Worm (Caenorhabditis elegans) whole organism, dauer: Measurements from ENCODE around the gene R12C12.10.
"Not testable (repeated sequence)": the region's sequence is repeated elsewhere in the genome, so short reads cannot be mapped to it uniquely, and the experiment has no call there.

Source experiments
- unc-62 ChIP-seq: sonication (generic microtip); optimal IDR thresholded peaks from 2 replicates; lab custom pipeline; 2017; ENCODE audit warnings: missing biosample characterization, missing genetic modification reagents, missing genetic modification characterization

R12C12.10 gene

ce11 chrII:6025647-6026046 lies 17.4 kb downstream of the R12C12.10 start:
- no peak for TF ChIP-seq unc-62 (GFP tag; lab: Kevin White, UChicago)

DNA sequence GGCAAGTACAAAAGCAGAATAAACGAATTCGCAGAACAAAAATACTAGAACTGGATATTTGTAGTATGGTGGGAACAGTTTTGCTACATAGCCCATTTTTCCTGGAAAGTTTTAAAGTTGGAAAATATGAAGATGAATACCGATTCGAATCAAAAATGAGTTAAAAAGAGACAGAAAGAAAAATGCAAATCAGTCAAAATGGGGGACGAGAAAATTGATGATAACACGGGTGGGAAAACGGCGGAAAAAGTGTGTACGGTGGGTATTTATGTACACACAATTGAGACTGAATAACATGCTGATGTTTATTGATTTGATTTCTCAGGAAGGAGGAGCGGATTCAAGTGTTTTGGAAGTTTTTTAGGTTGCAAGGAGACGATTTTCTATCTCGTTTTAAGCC lies 18.2 kb downstream of the R12C12.10 start, which contains the start of gene R12C12.9:
Gene R12C12.9 (minus strand): TSS at position 101 of the 400 bp plus-strand sequence.
- no peak for TF ChIP-seq unc-62 (GFP tag; lab: Kevin White, UChicago)

DNA sequence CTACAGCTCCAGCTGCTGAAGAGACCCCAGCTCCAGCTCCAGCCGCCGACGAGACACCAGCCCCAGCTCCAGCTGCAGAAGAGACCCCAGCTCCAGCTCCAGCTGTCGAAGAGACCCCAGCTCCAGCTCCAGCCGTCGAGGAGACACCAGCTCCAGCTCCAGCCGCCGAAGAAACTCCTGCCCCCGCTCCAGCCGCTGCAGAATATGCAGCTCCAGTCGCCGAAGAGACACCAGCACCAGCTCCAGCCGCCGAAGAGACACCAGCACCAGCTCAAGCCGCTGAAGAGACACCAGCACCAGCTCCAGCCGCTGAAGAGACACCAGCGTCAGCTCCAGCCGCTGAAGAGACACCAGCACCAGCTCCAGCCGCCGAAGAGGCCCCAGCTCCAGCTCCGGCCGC lies 20.5 kb downstream of the R12C12.10 start:
- no peak for TF ChIP-seq unc-62 (GFP tag; lab: Kevin White, UChicago)

DNA sequence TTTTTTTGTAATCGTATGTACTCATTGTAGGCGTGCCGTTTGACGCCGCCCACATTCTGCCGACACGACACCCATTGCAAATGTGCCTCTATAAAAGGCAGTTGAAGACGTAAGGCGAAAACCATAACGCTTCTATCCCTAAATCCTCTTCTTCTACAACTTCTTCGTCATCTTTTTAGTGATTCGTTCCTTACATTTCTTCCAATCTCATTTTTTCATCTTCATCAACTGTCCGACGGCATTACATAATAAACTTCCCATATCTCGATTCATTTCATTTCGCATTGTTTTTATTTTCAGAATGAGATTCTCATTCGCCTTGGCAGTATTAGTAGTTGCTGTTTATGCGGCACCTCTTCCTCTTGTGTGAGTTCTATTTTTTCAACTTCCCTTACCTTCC lies 22.7 kb downstream of the R12C12.10 start, which contains the start of gene ZK84.1:
Gene ZK84.1 (plus strand): TSS at position 301 of the 400 bp plus-strand sequence.
- TF ChIP-seq unc-62 (GFP tag; lab: Kevin White, UChicago): no peak

DNA sequence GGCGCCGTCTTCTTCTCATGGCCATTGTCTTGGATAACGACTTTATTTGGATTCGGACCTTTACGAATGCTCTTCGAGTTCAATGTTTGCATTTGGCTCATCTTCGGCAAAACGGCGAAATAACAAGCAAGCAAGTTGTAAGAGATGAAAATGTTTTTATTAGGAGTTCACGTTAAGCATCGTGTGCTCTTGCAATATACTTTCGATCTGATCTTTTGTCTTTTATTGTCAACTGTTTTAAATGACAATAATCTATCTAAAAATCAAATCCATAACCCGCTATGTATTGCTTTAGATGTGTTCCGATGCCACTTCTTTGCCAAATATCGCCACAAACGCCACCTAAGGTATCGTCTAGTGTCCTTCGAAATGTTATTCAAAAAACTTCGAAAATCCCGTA lies 26.7 kb downstream of the R12C12.10 start, which contains the start of gene ZK84.5:
Gene ZK84.5 (minus strand): TSS at position 101 of the 400 bp plus-strand sequence.
- TF ChIP-seq unc-62 (GFP tag; lab: Kevin White, UChicago): no peak

DNA sequence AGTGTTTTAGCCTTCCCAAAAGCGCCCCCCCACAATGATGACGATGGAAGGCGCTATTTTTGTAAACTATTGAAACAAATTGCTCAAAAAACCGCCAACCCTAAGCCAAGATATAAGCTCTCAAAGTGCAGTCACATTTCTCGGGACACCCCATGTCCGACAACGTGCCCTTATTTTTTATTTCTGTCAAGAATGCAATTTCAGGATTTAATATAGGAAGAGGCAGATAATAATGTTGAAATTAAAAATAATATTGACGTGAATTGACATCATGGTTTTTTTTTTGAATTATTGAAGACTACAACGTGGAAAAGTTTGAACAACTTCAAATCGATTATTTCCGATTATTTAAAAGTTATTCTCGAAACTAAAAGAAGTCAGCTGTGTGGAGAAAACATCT lies 29.0 kb downstream of the R12C12.10 start, which contains the start of gene ZK84.2:
Gene ZK84.2 (plus strand): TSS at position 301 of the 400 bp plus-strand sequence.
- not testable (repeated sequence) for TF ChIP-seq unc-62 (GFP tag; lab: Kevin White, UChicago)

DNA sequence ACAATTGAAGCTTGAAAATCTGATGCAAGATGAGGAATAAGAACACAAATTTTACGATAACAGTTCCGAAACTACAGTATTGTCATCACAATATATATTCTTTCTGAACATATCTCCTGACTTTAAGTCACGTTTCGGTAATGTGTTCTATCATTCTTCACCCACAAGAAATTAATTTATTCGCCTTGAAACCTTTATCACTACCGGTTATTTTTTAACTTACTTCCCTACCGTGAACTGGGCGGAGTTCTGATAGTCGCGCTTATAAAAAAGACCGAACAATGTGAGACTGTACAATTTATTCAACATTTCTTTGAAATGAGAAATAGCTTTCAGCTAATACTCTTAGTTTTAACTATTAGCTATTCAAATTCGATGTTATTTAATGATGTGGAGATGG lies 32.5 kb downstream of the R12C12.10 start, which contains the start of gene ins-20:
Gene ins-20 (plus strand): TSS at position 301 of the 400 bp plus-strand sequence.
- no peak for TF ChIP-seq unc-62 (GFP tag; lab: Kevin White, UChicago)

ce11 chrII:6008887-6009286 lies 34.2 kb downstream of the R12C12.10 start, which contains the start of gene ZK84.4:
TSS of gene ZK84.4 (minus strand) at chrII:6008987.
- not testable (repeated sequence) for TF ChIP-seq unc-62 (GFP tag; lab: Kevin White, UChicago)

DNA sequence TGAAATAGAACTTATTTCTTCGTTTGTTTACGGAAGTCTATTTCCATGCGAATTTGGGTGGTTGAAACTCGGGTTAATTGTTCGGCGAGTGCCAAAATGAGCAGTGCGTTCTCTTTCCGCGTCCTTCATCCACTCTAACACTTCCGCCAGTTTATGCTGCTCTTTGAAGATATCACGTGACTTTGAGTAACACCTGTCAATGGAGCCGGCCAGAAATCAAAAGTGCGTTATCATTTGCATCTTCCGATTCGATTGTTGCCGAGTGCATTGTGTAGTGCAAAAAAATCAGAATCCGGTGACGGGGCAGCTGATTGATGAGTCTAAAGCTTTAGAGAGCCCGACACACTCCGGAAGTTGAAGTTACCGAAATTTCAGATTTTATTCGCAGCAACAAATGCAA lies 42.1 kb downstream of the R12C12.10 start:
- TF ChIP-seq unc-62 (GFP tag; lab: Kevin White, UChicago): no peak

ce11 chrII:6000136-6000535 lies 42.9 kb downstream of the R12C12.10 start, which contains the start of gene ins-6:
TSS of gene ins-6 (plus strand) at chrII:6000436.
- no peak for TF ChIP-seq unc-62 (GFP tag; lab: Kevin White, UChicago)

- TF ChIP-seq unc-62 (GFP tag; lab: Kevin White, UChicago): no peak
These were observed 45.8 kb downstream of the R12C12.10 start, which contains the start of gene ins-5 for ce11 chrII:5997257-5997656. TSS of gene ins-5 (plus strand) at chrII:5997557.

DNA sequence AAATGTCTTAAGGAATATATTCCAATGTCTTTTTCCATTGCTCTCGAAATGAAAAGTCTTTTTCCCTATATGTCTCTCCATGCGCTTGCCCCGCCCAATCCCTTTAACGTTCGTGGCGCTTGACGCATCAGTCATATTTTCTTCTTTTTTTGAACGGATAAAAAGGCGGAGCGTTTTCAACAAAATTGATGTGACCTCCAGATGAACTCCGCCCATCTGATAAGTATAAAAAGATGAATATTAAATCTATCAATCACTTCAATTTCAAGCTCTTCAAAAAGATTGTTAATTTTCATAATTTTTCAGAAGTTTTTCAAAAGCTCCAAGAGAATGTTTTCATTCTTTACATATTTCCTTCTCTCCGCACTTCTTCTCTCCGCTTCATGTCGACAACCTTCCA lies 47.0 kb downstream of the R12C12.10 start, which contains the start of gene ins-4:
Gene ins-4 (plus strand): TSS at position 301 of the 400 bp plus-strand sequence.
- TF ChIP-seq unc-62 (GFP tag; lab: Kevin White, UChicago): no peak
